Fruit fly (Drosophila melanogaster) whole organism, wandering third instar larva: ENCODE measurements around the gene Akap200.

Source experiments
- Abd-B ChIP-seq: fragments of >200 bp; optimal IDR thresholded peaks from 2 replicates; lab custom pipeline; 2017; ENCODE audit warnings: missing biosample characterization, missing genetic modification characterization
- CG32264 ChIP-seq: fragments of 200-800 bp; sonication (Bioruptor generic); optimal IDR thresholded peaks from 2 replicates; lab custom pipeline; 2016; ENCODE audit warnings: missing biosample characterization, missing genetic modification characterization
- CG9705 ChIP-seq: fragments of 200-800 bp; sonication (Bioruptor generic); optimal IDR thresholded peaks from 2 replicates; lab custom pipeline; 2018; ENCODE audit warnings: missing biosample characterization, mild to moderate bottlenecking, missing genetic modification characterization
- CrebA ChIP-seq: fragments of 200-800 bp; sonication (Bioruptor generic); optimal IDR thresholded peaks from 2 replicates; lab custom pipeline; 2016; ENCODE audit warnings: missing biosample characterization, mild to moderate bottlenecking, missing genetic modification characterization, borderline replicate concordance
- Dfd ChIP-seq: fragments of >200 bp; optimal IDR thresholded peaks from 2 replicates; lab custom pipeline; 2017; ENCODE audit warnings: missing biosample characterization, missing genetic modification characterization
- Dif ChIP-seq: fragments of 200-275, 200-300 bp; sonication (Bioruptor generic); optimal IDR thresholded peaks from 2 replicates; lab custom pipeline; 2018; ENCODE audit warnings: missing biosample characterization, missing genetic modification characterization; ENCODE audit not compliant: partially characterized antibody
- GATAd ChIP-seq: sonication (Bioruptor generic); optimal IDR thresholded peaks from 2 replicates; lab custom pipeline; 2016; ENCODE audit warnings: missing biosample characterization, missing genetic modification characterization
- HLH106 ChIP-seq: fragments of 200-800 bp; optimal IDR thresholded peaks from 3 replicates; lab custom pipeline; 2019; ENCODE audit warnings: missing biosample characterization, mild to moderate bottlenecking, missing genetic modification characterization, moderate library complexity
- Hnf4 ChIP-seq: fragments of 200-800 bp; sonication (Bioruptor generic); optimal IDR thresholded peaks from 2 replicates; lab custom pipeline; 2016; ENCODE audit warnings: missing biosample characterization, mild to moderate bottlenecking, missing genetic modification characterization
- Hr78 ChIP-seq: fragments of >200 bp; optimal IDR thresholded peaks from 2 replicates; lab custom pipeline; 2017; ENCODE audit warnings: missing biosample characterization, missing genetic modification characterization
- Hr83 ChIP-seq: fragments of 200-300 bp; sonication (Bioruptor generic); optimal IDR thresholded peaks from 2 replicates; lab custom pipeline; 2016; ENCODE audit warnings: missing biosample characterization, mild to moderate bottlenecking, missing genetic modification characterization, moderate library complexity; ENCODE audit not compliant: poor library complexity, severe bottlenecking
- Jra ChIP-seq: sonication (Bioruptor generic); optimal IDR thresholded peaks from 2 replicates; lab custom pipeline; 2016; ENCODE audit warnings: missing biosample characterization, missing genetic modification characterization
- Mio ChIP-seq: sonication (Bioruptor generic); optimal IDR thresholded peaks from 2 replicates; lab custom pipeline; 2016; ENCODE audit warnings: missing biosample characterization, missing genetic modification characterization
- Myc ChIP-seq: fragments of >200 bp; optimal IDR thresholded peaks from 2 replicates; lab custom pipeline; 2017
- N ChIP-seq: fragments of >200 bp; optimal IDR thresholded peaks from 2 replicates; lab custom pipeline; 2018; ENCODE audit warnings: missing biosample characterization, missing external identifiers, missing genetic modification characterization
- OdsH ChIP-seq: fragments of 200-800 bp; sonication (Bioruptor generic); optimal IDR thresholded peaks from 2 replicates; lab custom pipeline; 2016; ENCODE audit warnings: missing biosample characterization, mild to moderate bottlenecking, missing genetic modification characterization
- Rel ChIP-seq, 2 experiments: fragments of 200-800 bp; sonication (Bioruptor generic) in 1 of 2; optimal IDR thresholded peaks; 2 replicates in 1 of 2; 3 replicates in 1 of 2; lab custom pipeline; 2016 to 2019; ENCODE audit warnings: mild to moderate bottlenecking in 2 of 2, missing biosample characterization in 2 of 2, missing genetic modification characterization in 2 of 2, moderate library complexity in 1 of 2
- Sp1 ChIP-seq: fragments of 200-800 bp; sonication (Bioruptor generic); optimal IDR thresholded peaks from 3 replicates; lab custom pipeline; 2019; ENCODE audit warnings: missing biosample characterization, mild to moderate bottlenecking, missing genetic modification characterization, moderate library complexity
- Vsx2 ChIP-seq: fragments of 200-300, 225-300 bp; sonication (Bioruptor generic); optimal IDR thresholded peaks from 2 replicates; lab custom pipeline; 2018; ENCODE audit warnings: missing biosample characterization, missing genetic modification characterization; ENCODE audit not compliant: partially characterized antibody
- br ChIP-seq: fragments of 200-800 bp; sonication (Bioruptor generic); optimal IDR thresholded peaks from 2 replicates; lab custom pipeline; 2016; ENCODE audit warnings: missing biosample characterization, missing genetic modification characterization
- brk ChIP-seq: fragments of 200-800 bp; sonication (Bioruptor generic); optimal IDR thresholded peaks from 2 replicates; lab custom pipeline; 2016; ENCODE audit warnings: missing biosample characterization, mild to moderate bottlenecking, missing genetic modification characterization
- dl ChIP-seq, 2 experiments: fragments of 175-275, 200-275 bp in 1 of 2; fragments of 200-275 bp in 1 of 2; sonication (Bioruptor generic); optimal IDR thresholded peaks; lab custom pipeline; 2018; ENCODE audit warnings: mild to moderate bottlenecking in 2 of 2, missing biosample characterization in 2 of 2, missing genetic modification characterization in 2 of 2, moderate library complexity in 2 of 2; ENCODE audit not compliant: partially characterized antibody in 2 of 2, insufficient read depth in 1 of 2
- dmrt93B ChIP-seq: fragments of 200-800 bp; sonication (Bioruptor generic); optimal IDR thresholded peaks from 2 replicates; lab custom pipeline; 2018; ENCODE audit warnings: missing biosample characterization, mild to moderate bottlenecking, missing genetic modification characterization
- dsf ChIP-seq: sonication (Bioruptor generic); optimal IDR thresholded peaks from 2 replicates; lab custom pipeline; 2016; ENCODE audit warnings: missing biosample characterization, missing genetic modification characterization, borderline replicate concordance
- ey ChIP-seq: fragments of 200-800 bp; sonication (Bioruptor generic); optimal IDR thresholded peaks from 2 replicates; lab custom pipeline; 2016; ENCODE audit warnings: missing biosample characterization, missing genetic modification characterization
- foxo ChIP-seq, 2 experiments: fragments of 200-800 bp; sonication (Bioruptor generic); optimal IDR thresholded peaks; 2 replicates in 1 of 2; 3 replicates in 1 of 2; lab custom pipeline; 2016 to 2017; ENCODE audit warnings: missing biosample characterization in 2 of 2, missing genetic modification characterization in 2 of 2
- fru ChIP-seq: fragments of 200-800 bp; sonication (Bioruptor generic); optimal IDR thresholded peaks from 3 replicates; lab custom pipeline; 2016; ENCODE audit warnings: missing biosample characterization, mild to moderate bottlenecking, missing genetic modification characterization
- h ChIP-seq: fragments of 200-800 bp; sonication (Bioruptor generic); optimal IDR thresholded peaks from 3 replicates; lab custom pipeline; 2016; ENCODE audit warnings: missing biosample characterization, mild to moderate bottlenecking, missing genetic modification characterization
- jim ChIP-seq: fragments of 175-275, 200-325 bp; sonication (Bioruptor generic); optimal IDR thresholded peaks from 2 replicates; lab custom pipeline; 2016; ENCODE audit warnings: missing biosample characterization, mild to moderate bottlenecking, missing genetic modification characterization
- lola ChIP-seq: fragments of >200 bp; optimal IDR thresholded peaks from 2 replicates; lab custom pipeline; 2017; ENCODE audit warnings: missing biosample characterization, missing genetic modification characterization
- pan ChIP-seq: fragments of >200 bp; optimal IDR thresholded peaks from 2 replicates; lab custom pipeline; 2017
- psq ChIP-seq: fragments of 200-800 bp; sonication (Bioruptor generic); optimal IDR thresholded peaks from 3 replicates; lab custom pipeline; 2017; ENCODE audit warnings: missing biosample characterization, mild to moderate bottlenecking, missing genetic modification characterization, moderate library complexity
- rgr ChIP-seq: fragments of 200-800 bp; sonication (Bioruptor generic); optimal IDR thresholded peaks from 3 replicates; lab custom pipeline; 2016; ENCODE audit warnings: missing biosample characterization, mild to moderate bottlenecking, missing genetic modification characterization
- sage ChIP-seq: fragments of 200-800 bp; sonication (Bioruptor generic); optimal IDR thresholded peaks from 2 replicates; lab custom pipeline; 2016; ENCODE audit warnings: missing biosample characterization, mild to moderate bottlenecking, missing genetic modification characterization
- sv ChIP-seq: fragments of 200-800 bp; sonication (Bioruptor generic); optimal IDR thresholded peaks from 3 replicates; lab custom pipeline; 2016; ENCODE audit warnings: missing biosample characterization, missing genetic modification characterization
- tai ChIP-seq: sonication (Bioruptor generic); optimal IDR thresholded peaks from 2 replicates; lab custom pipeline; 2016; ENCODE audit warnings: missing biosample characterization, missing genetic modification characterization
- usp ChIP-seq: fragments of >200 bp; optimal IDR thresholded peaks from 2 replicates; lab custom pipeline; 2017; ENCODE audit warnings: missing biosample characterization, missing genetic modification characterization
- woc ChIP-seq: sonication (Bioruptor generic); optimal IDR thresholded peaks from 2 replicates; lab custom pipeline; 2016; ENCODE audit warnings: missing biosample characterization, mild to moderate bottlenecking, missing genetic modification characterization

Akap200 gene

DNA sequence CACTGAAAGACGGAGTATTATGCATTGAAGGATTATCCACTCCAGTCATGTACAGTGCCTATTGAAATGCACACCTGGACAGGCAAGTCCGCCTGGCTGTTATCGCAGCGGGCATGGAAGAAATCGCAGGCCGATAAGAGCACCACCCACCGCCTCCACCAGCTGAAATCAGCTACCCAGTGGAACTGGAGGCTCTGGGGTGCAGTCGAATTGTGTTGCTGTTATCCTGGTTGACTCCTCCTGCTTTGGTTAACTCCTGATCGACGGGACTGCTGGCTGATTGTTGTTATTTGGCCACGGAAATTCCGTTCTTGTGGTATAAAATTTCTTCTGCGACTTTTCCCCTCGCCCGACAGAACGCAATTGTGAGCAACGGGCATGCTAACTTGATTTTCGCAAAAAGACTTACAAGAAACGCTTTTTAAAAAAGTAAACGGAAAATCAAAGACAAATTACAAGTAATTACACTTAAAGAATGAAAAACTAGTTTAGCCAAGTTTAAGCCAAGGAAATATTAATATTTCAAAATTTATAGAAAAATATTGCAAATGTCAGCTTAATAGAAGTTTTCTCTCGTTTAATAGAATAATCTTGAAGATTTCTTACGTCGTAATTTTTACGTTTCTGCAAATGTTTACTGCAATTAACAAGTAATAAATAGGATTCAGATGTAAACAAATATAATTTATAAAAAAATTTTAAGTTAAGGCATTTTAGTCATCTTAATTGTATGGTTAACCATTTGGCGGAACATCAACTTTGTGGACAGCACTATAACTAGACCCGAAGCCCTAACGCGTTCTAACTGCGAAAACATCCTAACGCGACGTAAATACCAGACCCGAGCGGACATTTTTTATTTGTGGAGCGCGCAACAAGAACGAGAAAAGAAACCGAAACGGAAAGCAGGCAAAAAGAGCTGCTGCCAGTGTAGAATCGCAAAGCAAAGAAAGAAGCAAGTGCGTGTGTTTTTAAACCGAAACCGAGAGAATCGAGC, at the start of gene Akap200, which contains the start of gene CG13398:
Gene Akap200, plus strand, starts transcription at position 804 of the 997 bp plus-strand sequence.
Gene CG13398, minus strand, starts transcription at position 370 of the 997 bp plus-strand sequence.
- TF ChIP-seq foxo (GFP tag; optimal IDR thresholded peaks at IDR 0.05; lab: Kevin White, UChicago) (peak in 1 of 2 experiments; percentile 18), HLH106 (tag; lab: Kevin White, UChicago) (peak; percentile 49), Dif (GFP tag; lab: Kevin White, UChicago) (peak; percentile 54), fru (GFP tag; lab: Kevin White, UChicago) (peak; percentile 33), Rel (GFP tag; optimal IDR thresholded peaks at IDR 0.05; lab: Kevin White, UChicago) (no peak), Rel (tag; optimal IDR thresholded peaks at IDR 0.05; lab: Kevin White, UChicago) (peak; percentile 29), OdsH (GFP tag; lab: Kevin White, UChicago) (no peak), Hnf4 (peak; percentile 15), lola (GFP tag; lab: Kevin White, UChicago) (no peak), h (GFP tag; lab: Kevin White, UChicago) (peak; percentile 13), dsf (GFP tag; lab: Kevin White, UChicago) (no peak), Jra (GFP tag; lab: Kevin White, UChicago) (peak; percentile 33), pan (lab: Kevin White, UChicago) (no peak), woc (GFP tag; lab: Kevin White, UChicago) (peak; percentile 76), Vsx2 (GFP tag; lab: Kevin White, UChicago) (peak; percentile 38), psq (no peak), rgr (GFP tag; lab: Kevin White, UChicago) (peak; percentile 6), Hr78 (GFP tag; lab: Kevin White, UChicago) (no peak), Myc (peak; percentile 52), Sp1 (peak; percentile 37)
- TF ChIP-seq, all 38 proteins: peak for 13

dm6 chr2L:8365701-8366643, 49.5 kb upstream of the Akap200 start, which contains the start of gene Pp2A-29B:
Pp2A-29B (plus strand) TSS chr2L:8366038.
- TF ChIP-seq CG32264: no peak
- TF ChIP-seq Sp1: peak; percentile 33
- no peak for TF ChIP-seq GATAd (GFP tag; lab: Kevin White, UChicago)
- no peak for TF ChIP-seq psq
- peak; percentile 23 for TF ChIP-seq fru (GFP tag; lab: Kevin White, UChicago)
- no peak for TF ChIP-seq usp (GFP tag; lab: Kevin White, UChicago)
- peak; percentile 54 for TF ChIP-seq dsf (GFP tag; lab: Kevin White, UChicago)
- TF ChIP-seq N (GFP tag; lab: Kevin White, UChicago): peak; percentile 88
- TF ChIP-seq lola (GFP tag; lab: Kevin White, UChicago): no peak
- TF ChIP-seq OdsH (GFP tag; lab: Kevin White, UChicago): no peak
- TF ChIP-seq foxo (GFP tag; optimal IDR thresholded peaks at IDR 0.05; lab: Kevin White, UChicago): peak in 1 of 2 experiments; percentile 23
- no peak for TF ChIP-seq Dfd (GFP tag; lab: Kevin White, UChicago)
- TF ChIP-seq dmrt93B: no peak
- TF ChIP-seq tai (GFP tag; lab: Kevin White, UChicago): no peak
- peak; percentile 63 for TF ChIP-seq Jra (GFP tag; lab: Kevin White, UChicago)
- peak; percentile 59 for TF ChIP-seq woc (GFP tag; lab: Kevin White, UChicago)
- TF ChIP-seq Mio (GFP tag; lab: Kevin White, UChicago): no peak
- no peak for TF ChIP-seq CrebA (GFP tag; lab: Kevin White, UChicago)
- TF ChIP-seq br (GFP tag; lab: Kevin White, UChicago): no peak
- TF ChIP-seq h (GFP tag; lab: Kevin White, UChicago): peak; percentile 55
- TF ChIP-seq rgr (GFP tag; lab: Kevin White, UChicago): peak; percentile 38
- no peak for TF ChIP-seq Abd-B
- no peak for TF ChIP-seq pan (lab: Kevin White, UChicago)
- peak; percentile 53 for TF ChIP-seq Hnf4
- TF ChIP-seq sv (GFP tag; lab: Kevin White, UChicago): no peak
- peak; percentile 81 for TF ChIP-seq brk (GFP tag; lab: Kevin White, UChicago)
- no peak for TF ChIP-seq Hr83 (GFP tag; lab: Kevin White, UChicago)
- TF ChIP-seq Myc: no peak
- TF ChIP-seq jim: no peak
- peak; percentile 49 for TF ChIP-seq HLH106 (tag; lab: Kevin White, UChicago)
- no peak for TF ChIP-seq Hr78 (GFP tag; lab: Kevin White, UChicago)
- no peak for TF ChIP-seq Rel (GFP tag; optimal IDR thresholded peaks at IDR 0.05; lab: Kevin White, UChicago)
- peak; percentile 31 for TF ChIP-seq Rel (tag; optimal IDR thresholded peaks at IDR 0.05; lab: Kevin White, UChicago)
- no peak for TF ChIP-seq Dif (GFP tag; lab: Kevin White, UChicago)
- no peak for TF ChIP-seq Vsx2 (GFP tag; lab: Kevin White, UChicago)
- TF ChIP-seq sage (GFP tag; lab: Kevin White, UChicago): peak; percentile 23
- TF ChIP-seq dl (GFP tag; optimal IDR thresholded peaks at IDR 0.05; lab: Kevin White, UChicago; ENCODE audit: insufficient read depth in 1 of 2, partially characterized antibody in 2 of 2): no peak
- TF ChIP-seq CG9705 (GFP tag; lab: Kevin White, UChicago): peak; percentile 19
- TF ChIP-seq ey (GFP tag; lab: Kevin White, UChicago): peak; percentile 4
